Fruit fly (Drosophila melanogaster) whole organism, embryonic: ENCODE data around the gene Ids.

Experiments used
- CG14014 ChIP-seq: fragments of 200-800 bp; sonication (Bioruptor generic); IDR thresholded peaks from 2 replicates; pipeline ENCODE4 v1.3.6; 2022; ENCODE audit warnings: missing biosample characterization, missing genetic modification characterization
- CG14667 ChIP-seq: fragments of 200-800 bp; sonication (Bioruptor generic); IDR thresholded peaks from 2 replicates; pipeline ENCODE4 v1.3.6; 2022; ENCODE audit warnings: missing biosample characterization, missing genetic modification characterization
- CG15269 ChIP-seq: fragments of 200-800 bp; sonication (Bioruptor generic); optimal IDR thresholded peaks from 2 replicates; lab custom pipeline; 2018; ENCODE audit warnings: missing biosample characterization, mild to moderate bottlenecking, missing genetic modification characterization, moderate library complexity
- CG3163 ChIP-seq: fragments of 200-800 bp; sonication (Bioruptor generic); optimal IDR thresholded peaks from 3 replicates; lab custom pipeline; 2016; ENCODE audit warnings: missing biosample characterization, missing genetic modification characterization
- CG3847 ChIP-seq: fragments of 200-800 bp; sonication (Bioruptor generic); IDR thresholded peaks from 2 replicates; pipeline ENCODE4 v1.3.6; 2022; ENCODE audit warnings: missing biosample characterization, missing genetic modification characterization
- CG4424 ChIP-seq: fragments of 200-800 bp; sonication (Bioruptor generic); optimal IDR thresholded peaks from 3 replicates; lab custom pipeline; 2016; ENCODE audit warnings: missing biosample characterization, missing genetic modification characterization
- CG5180 ChIP-seq: fragments of 200-800 bp; sonication (Bioruptor generic); optimal IDR thresholded peaks from 3 replicates; lab custom pipeline; 2017; ENCODE audit warnings: missing biosample characterization, missing genetic modification characterization, mild to moderate bottlenecking, moderate library complexity, missing genetic modification reagents
- CG7271 ChIP-seq: fragments of 200-800 bp; sonication (Bioruptor generic); optimal IDR thresholded peaks from 2 replicates; lab custom pipeline; 2018; ENCODE audit warnings: missing biosample characterization, mild to moderate bottlenecking, missing genetic modification characterization, moderate library complexity
- CG8089 ChIP-seq: fragments of 200-800 bp; sonication (Bioruptor generic); optimal IDR thresholded peaks from 3 replicates; lab custom pipeline; 2016; ENCODE audit warnings: missing biosample characterization, missing genetic modification characterization
- CG9437 ChIP-seq: fragments of 200-800 bp; sonication (Bioruptor generic); optimal IDR thresholded peaks from 2 replicates; lab custom pipeline; 2018; ENCODE audit warnings: missing biosample characterization, mild to moderate bottlenecking, missing genetic modification characterization
- Dfd ChIP-seq, 2 experiments: fragments of >200 bp; optimal IDR thresholded peaks; 2 replicates each; lab custom pipeline; 2017; ENCODE audit warnings: missing biosample characterization in 2 of 2, missing genetic modification characterization in 2 of 2
- Dref ChIP-seq: fragments of 200-800 bp; sonication (Bioruptor generic); IDR thresholded peaks from 2 replicates; pipeline ENCODE4 v1.3.6; 2022; ENCODE audit warnings: missing biosample characterization, missing genetic modification characterization
- Drgx ChIP-seq: fragments of 200-800 bp; sonication (Bioruptor generic); IDR thresholded peaks from 2 replicates; pipeline ENCODE4 v1.3.6; 2022; ENCODE audit warnings: missing biosample characterization, missing genetic modification characterization
- Gsc ChIP-seq: fragments of 200-800 bp; sonication (Bioruptor generic); IDR thresholded peaks from 2 replicates; pipeline ENCODE4 v1.3.6; 2022; ENCODE audit warnings: missing biosample characterization, missing genetic modification characterization
- H15 ChIP-seq: fragments of 200-800 bp; sonication (Bioruptor generic); IDR thresholded peaks from 3 replicates; pipeline ENCODE4 v1.3.6; 2022; ENCODE audit warnings: missing biosample characterization, missing genetic modification characterization
- HLH4C ChIP-seq: fragments of 200-800 bp; sonication (Bioruptor generic); IDR thresholded peaks from 3 replicates; pipeline ENCODE4 v1.3.6; 2022; ENCODE audit warnings: missing biosample characterization, missing genetic modification characterization; ENCODE audit not compliant: partially characterized antibody
- Hmx ChIP-seq: fragments of 200-800 bp; sonication (Bioruptor generic); optimal IDR thresholded peaks from 2 replicates; lab custom pipeline; 2016; ENCODE audit warnings: missing biosample characterization, missing genetic modification characterization
- Med ChIP-seq: fragments of 200-800 bp; sonication (Bioruptor generic); peaks from one replicate; lab custom pipeline; 2016; ENCODE audit warnings: missing biosample characterization, missing genetic modification characterization, mild to moderate bottlenecking, inconsistent platforms, moderate library complexity
- Meics ChIP-seq: fragments of 200-800 bp; sonication (Bioruptor generic); optimal IDR thresholded peaks from 2 replicates; lab custom pipeline; 2017; ENCODE audit warnings: missing biosample characterization, mild to moderate bottlenecking, missing genetic modification characterization
- NFAT ChIP-seq: fragments of 200-800 bp; sonication (Bioruptor generic); IDR thresholded peaks from 2 replicates; pipeline ENCODE4 v1.3.6; 2022; ENCODE audit warnings: missing biosample characterization, missing genetic modification characterization
- Oli ChIP-seq: fragments of 200-800 bp; sonication (Bioruptor generic); optimal IDR thresholded peaks from 2 replicates; lab custom pipeline; 2018; ENCODE audit warnings: missing biosample characterization, mild to moderate bottlenecking, missing genetic modification characterization, moderate library complexity
- Optix ChIP-seq: fragments of 200-800 bp; sonication (Bioruptor generic); IDR thresholded peaks from 3 replicates; pipeline ENCODE4 v1.3.6; 2022; ENCODE audit warnings: missing biosample characterization, missing genetic modification characterization
- PHDP ChIP-seq: fragments of 200-800 bp; sonication (Bioruptor generic); optimal IDR thresholded peaks from 3 replicates; lab custom pipeline; 2018; ENCODE audit warnings: missing biosample characterization, mild to moderate bottlenecking, missing genetic modification characterization, moderate library complexity
- caup ChIP-seq: fragments of 200-800 bp; sonication (Bioruptor generic); optimal IDR thresholded peaks from 3 replicates; lab custom pipeline; 2017; ENCODE audit warnings: missing biosample characterization, mild to moderate bottlenecking, missing genetic modification characterization, moderate library complexity; ENCODE audit not compliant: severe bottlenecking
- dmrt11E ChIP-seq: fragments of 200-800 bp; sonication (Bioruptor generic); optimal IDR thresholded peaks from 3 replicates; lab custom pipeline; 2018; ENCODE audit warnings: missing biosample characterization, mild to moderate bottlenecking, missing genetic modification characterization, moderate library complexity
- h ChIP-seq: fragments of >200 bp; optimal IDR thresholded peaks from 2 replicates; lab custom pipeline; 2017
- hb ChIP-seq: fragments of 200-800 bp; sonication (Bioruptor generic); IDR thresholded peaks from 3 replicates; pipeline ENCODE4 v1.3.6; 2022; ENCODE audit warnings: missing biosample characterization, missing genetic modification characterization; ENCODE audit not compliant: partially characterized antibody
- lbe ChIP-seq: fragments of 200-800 bp; sonication (Bioruptor generic); optimal IDR thresholded peaks from 2 replicates; lab custom pipeline; 2016; ENCODE audit warnings: missing biosample characterization, mild to moderate bottlenecking, missing genetic modification characterization
- lmd ChIP-seq: fragments of 200-800 bp; sonication (Bioruptor generic); IDR thresholded peaks from 2 replicates; pipeline ENCODE4 v1.3.6; 2022; ENCODE audit warnings: missing biosample characterization, missing genetic modification characterization
- p53 ChIP-seq: fragments of 200-800 bp; sonication (Bioruptor generic); optimal IDR thresholded peaks from 2 replicates; lab custom pipeline; 2016; ENCODE audit warnings: missing biosample characterization, missing genetic modification characterization
- pho ChIP-seq: fragments of 200-800 bp; sonication (Bioruptor generic); optimal IDR thresholded peaks from 2 replicates; lab custom pipeline; 2016; ENCODE audit warnings: missing biosample characterization, missing genetic modification characterization
- pros ChIP-seq: fragments of 200-800 bp; sonication (Bioruptor generic); optimal IDR thresholded peaks from 3 replicates; lab custom pipeline; 2019; ENCODE audit warnings: missing biosample characterization, mild to moderate bottlenecking, missing genetic modification characterization, moderate library complexity
- sens-2 ChIP-seq: fragments of 200-800 bp; sonication (Bioruptor generic); IDR thresholded peaks from 2 replicates; pipeline ENCODE4 v1.3.6; 2022; ENCODE audit warnings: missing biosample characterization, missing genetic modification characterization
- sob ChIP-seq: fragments of 200-800 bp; sonication (Bioruptor generic); IDR thresholded peaks from 2 replicates; pipeline ENCODE4 v1.3.6; 2022; ENCODE audit warnings: missing biosample characterization, missing genetic modification characterization
- tin ChIP-seq: fragments of 200-800 bp; sonication (Bioruptor generic); optimal IDR thresholded peaks from 3 replicates; lab custom pipeline; 2016; ENCODE audit warnings: missing biosample characterization, missing genetic modification characterization
- toy ChIP-seq: fragments of 200-800 bp; sonication (Bioruptor generic); IDR thresholded peaks from 2 replicates; pipeline ENCODE4 v1.3.6; 2022; ENCODE audit warnings: missing biosample characterization, missing genetic modification characterization
- twi ChIP-seq: fragments of 200-800 bp; optimal IDR thresholded peaks from 2 replicates; lab custom pipeline; 2019; ENCODE audit warnings: missing biosample characterization, mild to moderate bottlenecking, missing genetic modification characterization, moderate library complexity
- tx ChIP-seq: fragments of 200-800 bp; sonication (Bioruptor generic); optimal IDR thresholded peaks from 2 replicates; lab custom pipeline; 2016; ENCODE audit warnings: missing biosample characterization, missing genetic modification characterization
- vfl ChIP-seq: fragments of 200-800 bp; sonication (Bioruptor generic); optimal IDR thresholded peaks from 2 replicates; lab custom pipeline; 2016; ENCODE audit warnings: missing biosample characterization, missing genetic modification characterization
- wor ChIP-seq: fragments of 200-800 bp; sonication (Bioruptor generic); IDR thresholded peaks from 2 replicates; pipeline ENCODE4 v1.3.6; 2022; ENCODE audit warnings: missing biosample characterization, missing genetic modification characterization

The Ids gene

dm6 chr3L:3420674-3421073 lies 42.6 kb downstream of the Ids start (continued):
- no peak for TF ChIP-seq CG14014 (GFP tag; lab: Robert Waterston, UW)
- no peak for TF ChIP-seq pros
- no peak for TF ChIP-seq CG8089 (GFP tag; lab: Kevin White, UChicago)
- TF ChIP-seq NFAT (GFP tag; lab: Robert Waterston, UW), result no peak
- TF ChIP-seq CG3847 (GFP tag; lab: Robert Waterston, UW), result no peak
- peak; percentile 3 for TF ChIP-seq Oli (tag; lab: Kevin White, UChicago)
- no peak for TF ChIP-seq tx
- TF ChIP-seq lmd (GFP tag; lab: Robert Waterston, UW), result peak; percentile 9; the same call in 1 of the 2 replicates
- no peak for TF ChIP-seq Optix (GFP tag; lab: Robert Waterston, UW)
- TF ChIP-seq sob (GFP tag; lab: Robert Waterston, UW), result no peak
- no peak for TF ChIP-seq h
- no peak for TF ChIP-seq hb (GFP tag; lab: Robert Waterston, UW)
- no peak for TF ChIP-seq p53 (GFP tag; lab: Kevin White, UChicago)
- TF ChIP-seq CG7271 (tag; lab: Kevin White, UChicago), result no peak
- no peak for TF ChIP-seq HLH4C (GFP tag; lab: Robert Waterston, UW)
- TF ChIP-seq vfl (GFP tag; lab: Kevin White, UChicago), result no peak
- TF ChIP-seq CG14667 (GFP tag; lab: Robert Waterston, UW), result no peak
- no peak for TF ChIP-seq dmrt11E (tag; lab: Kevin White, UChicago)
- TF ChIP-seq tin, result no peak
- TF ChIP-seq CG9437 (GFP tag; lab: Kevin White, UChicago), result no peak
- TF ChIP-seq pho (GFP tag; lab: Kevin White, UChicago), result no peak
- no peak for TF ChIP-seq CG4424 (GFP tag; lab: Kevin White, UChicago)
- TF ChIP-seq CG15269, result peak; percentile 2
- TF ChIP-seq Meics (GFP tag; lab: Kevin White, UChicago), result peak; percentile 20
- no peak for TF ChIP-seq Gsc (GFP tag; lab: Robert Waterston, UW)
- no peak for TF ChIP-seq H15 (GFP tag; lab: Robert Waterston, UW)
- TF ChIP-seq Hmx (GFP tag; lab: Kevin White, UChicago), result no peak
- no peak for TF ChIP-seq toy (GFP tag; lab: Robert Waterston, UW)
- no peak for TF ChIP-seq CG5180 (GFP tag; lab: Kevin White, UChicago)
- no peak for TF ChIP-seq Dref (GFP tag; lab: Robert Waterston, UW)

dm6 chr3L:3423006-3423405 lies 44.9 kb downstream of the Ids start:
- peak; percentile 5 for TF ChIP-seq twi (tag; lab: Kevin White, UChicago)
- no peak for TF ChIP-seq CG3163 (GFP tag; lab: Kevin White, UChicago)
- TF ChIP-seq lbe (GFP tag; lab: Kevin White, UChicago), result peak; percentile 9
- no peak for TF ChIP-seq wor (GFP tag; lab: Robert Waterston, UW)
- TF ChIP-seq caup (GFP tag; lab: Kevin White, UChicago), result no peak
- no peak for TF ChIP-seq sens-2 (GFP tag; lab: Robert Waterston, UW)
- TF ChIP-seq Dfd (GFP tag; optimal IDR thresholded peaks at IDR 0.05; lab: Kevin White, UChicago), result no peak
- TF ChIP-seq PHDP, result no peak

dm6 chr3L:3424846-3425245 lies 46.8 kb downstream of the Ids start, which contains the start of gene sty:
Gene sty (minus strand): TSS chr3L:3424935.
- peak; percentile 56 for TF ChIP-seq Med
- TF ChIP-seq CG5180 (GFP tag; lab: Kevin White, UChicago), result no peak
- 0 out of 2 replicates have a peak, but pooled peaks have one; percentile 7 for TF ChIP-seq Drgx (GFP tag; lab: Robert Waterston, UW)
